Worm (Caenorhabditis elegans) whole organism, midembryonic: ENCODE data around the gene T27A8.3.

ENCODE experiments used
- T22C8.4 ChIP-seq: fragments of 200-800 bp; sonication (Bioruptor generic); IDR thresholded peaks from 2 replicates; pipeline ENCODE4 v1.3.6; 2022; ENCODE audit warnings: missing genetic modification characterization, missing compliant biosample characterization
- cog-1 ChIP-seq: sonication (generic microtip); optimal IDR thresholded peaks from 2 replicates; lab custom pipeline; 2016; ENCODE audit warnings: missing genetic modification characterization, missing compliant biosample characterization
- klf-2 ChIP-seq: fragments of 200-800 bp; sonication (Bioruptor generic); conservative IDR thresholded peaks from 2 replicates; pipeline ENCODE4 v1.3.6; 2022; ENCODE audit warnings: missing genetic modification reagents, missing genetic modification characterization, missing compliant biosample characterization
- med-1 ChIP-seq: sonication (generic microtip); optimal IDR thresholded peaks from 2 replicates; lab custom pipeline; 2017; ENCODE audit warnings: missing genetic modification characterization, mild to moderate bottlenecking, missing compliant biosample characterization, antibody characterized with exemption, missing genetic modification reagents; ENCODE audit not compliant: insufficient read depth
- ref-1 ChIP-seq: fragments of 200-800 bp; sonication (Bioruptor generic); conservative IDR thresholded peaks from 2 replicates; pipeline ENCODE4 v1.3.6; 2022; ENCODE audit warnings: missing genetic modification reagents, missing genetic modification characterization, missing compliant biosample characterization
- ztf-23 ChIP-seq: fragments of 200-800 bp; sonication (Bioruptor generic); IDR thresholded peaks from 2 replicates; pipeline ENCODE4 v1.3.6; 2022; ENCODE audit warnings: missing genetic modification reagents, missing genetic modification characterization, missing compliant biosample characterization
- ztf-29 ChIP-seq: fragments of 200-800 bp; sonication (Bioruptor generic); IDR thresholded peaks from 2 replicates; pipeline ENCODE4 v1.3.6; 2022; ENCODE audit warnings: missing genetic modification reagents, missing genetic modification characterization, missing compliant biosample characterization

- TF ChIP-seq ztf-23 (GFP tag; lab: Robert Waterston, UW) (no peak), klf-2 (GFP tag; lab: Robert Waterston, UW) (no peak), ref-1 (GFP tag; lab: Robert Waterston, UW) (no peak), cog-1 (tag; lab: Kevin White, UChicago) (no peak), med-1 (GFP tag; lab: Kevin White, UChicago) (no peak), ztf-29 (GFP tag; lab: Robert Waterston, UW) (no peak), T22C8.4 (GFP tag; lab: Robert Waterston, UW) (no peak)
Measured at ce11 chrX:16078695-16079094, 16.2 kb downstream of the T27A8.3 start.
